ENCODE assay signal across 1 fruit fly cellular context in genomic region chr3R:22267340-22267739, dm6.
TF ChIP-seq lines count a peak whose summit lies in the region.

No protein-coding gene starts in this region.

TF ChIP-seq in whole organism, prepupa, 60 proteins besides CTCF, POLR2A, EP300 and RAD21 (continued from another document):
- TF ChIP-seq lz (GFP tag; optimal IDR thresholded peaks at IDR 0.05; lab: Kevin White, UChicago) (peak; percentile 15), CG4318 (GFP tag; optimal IDR thresholded peaks at IDR 0.05; lab: Kevin White, UChicago) (no peak), net (GFP tag; optimal IDR thresholded peaks at IDR 0.05; lab: Kevin White, UChicago) (no peak), OdsH (GFP tag; optimal IDR thresholded peaks at IDR 0.05; lab: Kevin White, UChicago) (peak; percentile 22), acj6 (GFP tag; optimal IDR thresholded peaks at IDR 0.05; lab: Kevin White, UChicago) (no peak), eg (GFP tag; IDR thresholded peaks at IDR 0.05; lab: Robert Waterston, UW) (peak; percentile 45; the same call in 2 of the 3 replicates), Eip78C (GFP tag; lab: Kevin White, UChicago) (peak; percentile 72), CG32006 (GFP tag; optimal IDR thresholded peaks at IDR 0.05; lab: Kevin White, UChicago) (peak; percentile 34), Smox (GFP tag; optimal IDR thresholded peaks at IDR 0.05; lab: Kevin White, UChicago) (peak; percentile 0)
